Fruit fly (Drosophila melanogaster): ENCODE measurements around the gene RhoGAP93B.
A peak's percentile ranks its signal among the peaks of the same experiment; 100 is the strongest.

The RhoGAP93B gene

dm6 chr3R:21116057-21116456 lies 18.4 kb upstream of the RhoGAP93B start, which contains the start of gene ppan:
Gene ppan (plus strand): TSS chr3R:21116254.
- no peak for TF ChIP-seq Pif1B (GFP tag; optimal IDR thresholded peaks at IDR 0.05)
- TF ChIP-seq CG15710 (tag; optimal IDR thresholded peaks at IDR 0.05): no peak
- TF ChIP-seq CG14655 (GFP tag; optimal IDR thresholded peaks at IDR 0.05): no peak
- no peak for TF ChIP-seq gl (tag; optimal IDR thresholded peaks at IDR 0.05)
- TF ChIP-seq CG10348 (GFP tag; IDR thresholded peaks at IDR 0.05): no peak
- TF ChIP-seq CG8301 (tag; optimal IDR thresholded peaks at IDR 0.05): no peak
- no peak for TF ChIP-seq Pif1A (GFP tag; optimal IDR thresholded peaks at IDR 0.05)
- no peak for TF ChIP-seq Snoo (tag; optimal IDR thresholded peaks at IDR 0.05)

- TF ChIP-seq gl (tag; optimal IDR thresholded peaks at IDR 0.05): peak; percentile 8
- peak; percentile 78 for TF ChIP-seq Pif1B (GFP tag; optimal IDR thresholded peaks at IDR 0.05)
- peak; percentile 38; the same call in 1 of the 2 replicates for TF ChIP-seq rn (GFP tag; IDR thresholded peaks at IDR 0.05)
- TF ChIP-seq CG34367 (tag; optimal IDR thresholded peaks at IDR 0.05): no peak
- TF ChIP-seq EcR (GFP tag; optimal IDR thresholded peaks at IDR 0.05): no peak
- TF ChIP-seq CG14655 (GFP tag; optimal IDR thresholded peaks at IDR 0.05): no peak
- peak; percentile 88 for TF ChIP-seq fd96Ca (GFP tag; IDR thresholded peaks at IDR 0.05)
- peak; percentile 91 for TF ChIP-seq Ets98B (GFP tag; IDR thresholded peaks at IDR 0.05)
- TF ChIP-seq CG32121 (GFP tag; IDR thresholded peaks at IDR 0.05): peak; percentile 86
- peak; percentile 85 for TF ChIP-seq CG8301 (tag; optimal IDR thresholded peaks at IDR 0.05)
- TF ChIP-seq Snoo (tag; optimal IDR thresholded peaks at IDR 0.05): peak; percentile 56
- TF ChIP-seq Pif1A (GFP tag; optimal IDR thresholded peaks at IDR 0.05): no peak
- 0 out of 2 replicates have a peak, but pooled peaks have one; percentile 10 for TF ChIP-seq CG10348 (GFP tag; IDR thresholded peaks at IDR 0.05)
- TF ChIP-seq CG4496 (GFP tag; IDR thresholded peaks at IDR 0.05): peak; percentile 92
- TF ChIP-seq D1 (tag; optimal IDR thresholded peaks at IDR 0.05): no peak
- TF ChIP-seq CG9948 (tag; optimal IDR thresholded peaks at IDR 0.05): peak; percentile 62
- peak; percentile 77 for TF ChIP-seq CG17806 (tag; optimal IDR thresholded peaks at IDR 0.05)
- TF ChIP-seq CG12605 (GFP tag; IDR thresholded peaks at IDR 0.05): peak; percentile 90
- peak; percentile 61 for TF ChIP-seq CG8159 (tag; optimal IDR thresholded peaks at IDR 0.05)
- no peak for TF ChIP-seq CG13204 (GFP tag; optimal IDR thresholded peaks at IDR 0.05)
- TF ChIP-seq CG15710 (tag; optimal IDR thresholded peaks at IDR 0.05): peak; percentile 49
Observed at dm6 chr3R:21112742-21113465, 15.3 kb upstream of the RhoGAP93B start.

dm6 chr3R:21111964-21112740 lies 14.5 kb upstream of the RhoGAP93B start:
- TF ChIP-seq Pif1A (GFP tag; optimal IDR thresholded peaks at IDR 0.05) (no peak), CG9948 (tag; optimal IDR thresholded peaks at IDR 0.05) (peak; percentile 18), Pif1B (GFP tag; optimal IDR thresholded peaks at IDR 0.05) (no peak), gl (tag; optimal IDR thresholded peaks at IDR 0.05) (no peak), CG10348 (GFP tag; IDR thresholded peaks at IDR 0.05) (no peak), CG15710 (tag; optimal IDR thresholded peaks at IDR 0.05) (no peak), CG17806 (tag; optimal IDR thresholded peaks at IDR 0.05) (peak; percentile 16), Snoo (tag; optimal IDR thresholded peaks at IDR 0.05) (no peak), rn (GFP tag; IDR thresholded peaks at IDR 0.05) (no peak), CG34367 (tag; optimal IDR thresholded peaks at IDR 0.05) (no peak), CG8301 (tag; optimal IDR thresholded peaks at IDR 0.05) (peak; percentile 55), D1 (tag; optimal IDR thresholded peaks at IDR 0.05) (no peak), CG13204 (GFP tag; optimal IDR thresholded peaks at IDR 0.05) (no peak), CG4496 (GFP tag; IDR thresholded peaks at IDR 0.05) (0 out of 3 replicates have a peak, but pooled peaks have one; percentile 6), CG14655 (GFP tag; optimal IDR thresholded peaks at IDR 0.05) (no peak), fd96Ca (GFP tag; IDR thresholded peaks at IDR 0.05) (0 out of 3 replicates have a peak, but pooled peaks have one; percentile 57), EcR (GFP tag; optimal IDR thresholded peaks at IDR 0.05) (peak; percentile 89), Ets98B (GFP tag; IDR thresholded peaks at IDR 0.05) (peak; percentile 44), CG12605 (GFP tag; IDR thresholded peaks at IDR 0.05) (no peak), CG32121 (GFP tag; IDR thresholded peaks at IDR 0.05) (0 out of 2 replicates have a peak, but pooled peaks have one; percentile 10), CG8159 (tag; optimal IDR thresholded peaks at IDR 0.05) (peak; percentile 3)

dm6 chr3R:21111046-21111480 lies 13.4 kb upstream of the RhoGAP93B start, which contains the start of gene Rab11:
Gene Rab11 (plus strand): TSS chr3R:21111408.
- no peak for TF ChIP-seq rn (GFP tag; IDR thresholded peaks at IDR 0.05)
- TF ChIP-seq CG15710 (tag; optimal IDR thresholded peaks at IDR 0.05): peak; percentile 43
- TF ChIP-seq CG8159 (tag; optimal IDR thresholded peaks at IDR 0.05): peak; percentile 39
- peak; percentile 12 for TF ChIP-seq CG34367 (tag; optimal IDR thresholded peaks at IDR 0.05)

- TF ChIP-seq CG12605 (GFP tag; IDR thresholded peaks at IDR 0.05): no peak
- no peak for TF ChIP-seq fd96Ca (GFP tag; IDR thresholded peaks at IDR 0.05)
- no peak for TF ChIP-seq gl (tag; optimal IDR thresholded peaks at IDR 0.05)
- no peak for TF ChIP-seq CG17806 (tag; optimal IDR thresholded peaks at IDR 0.05)
- TF ChIP-seq Pif1A (GFP tag; optimal IDR thresholded peaks at IDR 0.05): no peak
- no peak for TF ChIP-seq D1 (tag; optimal IDR thresholded peaks at IDR 0.05)
- no peak for TF ChIP-seq EcR (GFP tag; optimal IDR thresholded peaks at IDR 0.05)
Observed at dm6 chr3R:21109712-21110111, 12.1 kb upstream of the RhoGAP93B start.

Data from whole organism, pupa.